Comparison of ENCODE assay signal across 1 fruit fly cellular context in genomic region chr3L:6352232-6352631, dm6.
A peak's percentile ranks its signal among the peaks of the same experiment; 100 is the strongest.
TF ChIP-seq lines count a peak whose summit lies in the region.

Gene CG13300, minus strand, starts transcription at chr3L:6352390.

TF ChIP-seq in whole organism, embryonic, 481 proteins besides CTCF, POLR2A, EP300 and RAD21 (continued from another document and continues in another):
- TF ChIP-seq CG13287 (GFP tag; IDR thresholded peaks at IDR 0.05; lab: Robert Waterston, UW; ENCODE audit: partially characterized antibody) (peak; percentile 61; the same call in 1 of the 2 replicates), sqz (GFP tag; optimal IDR thresholded peaks at IDR 0.05; lab: Kevin White, UChicago) (peak; percentile 21), CG7839 (tag; optimal IDR thresholded peaks at IDR 0.05; lab: Kevin White, UChicago) (peak; percentile 0), amos (GFP tag; IDR thresholded peaks at IDR 0.05; lab: Robert Waterston, UW; ENCODE audit: partially characterized antibody) (peak; percentile 54; the same call in 1 of the 2 replicates), crc (GFP tag; optimal IDR thresholded peaks at IDR 0.05; lab: Kevin White, UChicago) (no peak), CG5180 (GFP tag; optimal IDR thresholded peaks at IDR 0.05; lab: Kevin White, UChicago) (peak; percentile 80), CG3281 (GFP tag; optimal IDR thresholded peaks at IDR 0.05; lab: Kevin White, UChicago) (no peak), pita (GFP tag; optimal IDR thresholded peaks at IDR 0.05; lab: Kevin White, UChicago) (no peak), btn (GFP tag; optimal IDR thresholded peaks at IDR 0.05; lab: Kevin White, UChicago) (no peak), CG43689 (GFP tag; IDR thresholded peaks at IDR 0.05; lab: Robert Waterston, UW) (no peak), ind (GFP tag; optimal IDR thresholded peaks at IDR 0.05; lab: Kevin White, UChicago) (no peak), hb (GFP tag; IDR thresholded peaks at IDR 0.05; lab: Robert Waterston, UW; ENCODE audit: partially characterized antibody) (no peak), Ets97D (GFP tag; optimal IDR thresholded peaks at IDR 0.05; lab: Kevin White, UChicago) (no peak), CG9609 (GFP tag; optimal IDR thresholded peaks at IDR 0.05; lab: Kevin White, UChicago) (no peak), CG10979 (tag; optimal IDR thresholded peaks at IDR 0.05; lab: Kevin White, UChicago) (peak; percentile 19), pzg (GFP tag; optimal IDR thresholded peaks at IDR 0.05; lab: Kevin White, UChicago) (no peak), B-H2 (GFP tag; optimal IDR thresholded peaks at IDR 0.05; lab: Kevin White, UChicago) (no peak), chif (GFP tag; optimal IDR thresholded peaks at IDR 0.05; lab: Kevin White, UChicago) (peak in 1 of 2 experiments; percentile 11), dysf (GFP tag; IDR thresholded peaks at IDR 0.05; lab: Robert Waterston, UW) (no peak), z (GFP tag; IDR thresholded peaks at IDR 0.05; lab: Robert Waterston, UW) (peak; percentile 99), Doc2 (GFP tag; IDR thresholded peaks at IDR 0.05; lab: Robert Waterston, UW) (no peak), jumu (GFP tag; optimal IDR thresholded peaks at IDR 0.05; lab: Kevin White, UChicago) (no peak), Dad (GFP tag; optimal IDR thresholded peaks at IDR 0.05; lab: Kevin White, UChicago) (no peak), lov (optimal IDR thresholded peaks at IDR 0.05; lab: Kevin White, UChicago) (no peak), lov (GFP tag; IDR thresholded peaks at IDR 0.05; lab: Robert Waterston, UW) (no peak), CG12299 (tag; optimal IDR thresholded peaks at IDR 0.05; lab: Kevin White, UChicago) (peak; percentile 33), NFAT (GFP tag; IDR thresholded peaks at IDR 0.05; lab: Robert Waterston, UW) (0 out of 2 replicates have a peak, but pooled peaks have one; percentile 30), Ptx1 (GFP tag; IDR thresholded peaks at IDR 0.05; lab: Robert Waterston, UW) (no peak), CG10565 (GFP tag; optimal IDR thresholded peaks at IDR 0.05; lab: Kevin White, UChicago) (no peak), ab (GFP tag; optimal IDR thresholded peaks at IDR 0.05; lab: Kevin White, UChicago) (no peak), CG14667 (GFP tag; IDR thresholded peaks at IDR 0.05; lab: Robert Waterston, UW) (no peak), Gug (GFP tag; IDR thresholded peaks at IDR 0.05; lab: Robert Waterston, UW) (no peak), CG2129 (GFP tag; IDR thresholded peaks at IDR 0.05; lab: Robert Waterston, UW; ENCODE audit: partially characterized antibody) (no peak), pho (GFP tag; optimal IDR thresholded peaks at IDR 0.05; lab: Kevin White, UChicago) (no peak), ems (GFP tag; optimal IDR thresholded peaks at IDR 0.05; lab: Kevin White, UChicago) (no peak), CG3838 (GFP tag; optimal IDR thresholded peaks at IDR 0.05; lab: Kevin White, UChicago) (no peak), Hsf (GFP tag; optimal IDR thresholded peaks at IDR 0.05; lab: Kevin White, UChicago) (no peak), tna (GFP tag; IDR thresholded peaks at IDR 0.05; lab: Robert Waterston, UW; ENCODE audit: partially characterized antibody) (peak; percentile 58; the same call in 1 of the 2 replicates), CG1602 (GFP tag; optimal IDR thresholded peaks at IDR 0.05; lab: Kevin White, UChicago) (no peak), MESR4 (GFP tag; optimal IDR thresholded peaks at IDR 0.05; lab: Kevin White, UChicago) (no peak), Myb (GFP tag; optimal IDR thresholded peaks at IDR 0.05; lab: Kevin White, UChicago) (no peak), slp2 (GFP tag; optimal IDR thresholded peaks at IDR 0.05; lab: Kevin White, UChicago) (no peak), CG8089 (GFP tag; optimal IDR thresholded peaks at IDR 0.05; lab: Kevin White, UChicago) (no peak), schlank (tag; optimal IDR thresholded peaks at IDR 0.05; lab: Kevin White, UChicago) (no peak), maf-S (GFP tag; optimal IDR thresholded peaks at IDR 0.05; lab: Kevin White, UChicago) (no peak), Camta (GFP tag; optimal IDR thresholded peaks at IDR 0.05; lab: Kevin White, UChicago) (no peak), Eip74EF (GFP tag; optimal IDR thresholded peaks at IDR 0.05; lab: Kevin White, UChicago) (no peak), Hr78 (GFP tag; optimal IDR thresholded peaks at IDR 0.05; lab: Kevin White, UChicago) (no peak), ato (GFP tag; IDR thresholded peaks at IDR 0.05; lab: Robert Waterston, UW; ENCODE audit: partially characterized antibody) (no peak), Ets65A (GFP tag; lab: Kevin White, UChicago) (no peak), CG10654 (GFP tag; optimal IDR thresholded peaks at IDR 0.05; lab: Kevin White, UChicago) (no peak), danr (GFP tag; IDR thresholded peaks at IDR 0.05; lab: Robert Waterston, UW) (no peak), Jarid2 (GFP tag; optimal IDR thresholded peaks at IDR 0.05; lab: Kevin White, UChicago) (peak; percentile 98), CG16813 (GFP tag; IDR thresholded peaks at IDR 0.05; lab: Robert Waterston, UW; ENCODE audit: partially characterized antibody) (no peak), Sry-β (GFP tag; optimal IDR thresholded peaks at IDR 0.05; lab: Kevin White, UChicago) (no peak), Nf-YB (GFP tag; optimal IDR thresholded peaks at IDR 0.05; lab: Kevin White, UChicago) (no peak), ac (GFP tag; optimal IDR thresholded peaks at IDR 0.05; lab: Kevin White, UChicago) (no peak), CG10147 (GFP tag; optimal IDR thresholded peaks at IDR 0.05; lab: Kevin White, UChicago) (no peak), klu (GFP tag; IDR thresholded peaks at IDR 0.05; lab: Robert Waterston, UW) (no peak), CG9817 (tag; optimal IDR thresholded peaks at IDR 0.05; lab: Kevin White, UChicago) (no peak), CG17568 (GFP tag; optimal IDR thresholded peaks at IDR 0.05; lab: Kevin White, UChicago) (no peak), CG2199 (GFP tag; IDR thresholded peaks at IDR 0.05; lab: Robert Waterston, UW) (0 out of 3 replicates have a peak, but pooled peaks have one; percentile 55), Drgx (GFP tag; IDR thresholded peaks at IDR 0.05; lab: Robert Waterston, UW) (0 out of 2 replicates have a peak, but pooled peaks have one; percentile 31), CG17359 (tag; optimal IDR thresholded peaks at IDR 0.05; lab: Kevin White, UChicago) (no peak), Antp (GFP tag; optimal IDR thresholded peaks at IDR 0.05; lab: Kevin White, UChicago) (no peak), CG4820 (GFP tag; optimal IDR thresholded peaks at IDR 0.05; lab: Kevin White, UChicago) (no peak), cad (GFP tag; optimal IDR thresholded peaks at IDR 0.05; lab: Kevin White, UChicago) (no peak), tx (GFP tag; optimal IDR thresholded peaks at IDR 0.05; lab: Kevin White, UChicago) (no peak), Spps (tag; optimal IDR thresholded peaks at IDR 0.05; lab: Kevin White, UChicago) (no peak), CG11560 (tag; IDR thresholded peaks at IDR 0.05; lab: Robert Waterston, UW) (no peak), CG13123 (GFP tag; optimal IDR thresholded peaks at IDR 0.05; lab: Kevin White, UChicago) (no peak), NC2α (GFP tag; optimal IDR thresholded peaks at IDR 0.05; lab: Kevin White, UChicago) (no peak), chm (GFP tag; IDR thresholded peaks at IDR 0.05; lab: Robert Waterston, UW) (peak; percentile 89), CG10462 (GFP tag; optimal IDR thresholded peaks at IDR 0.05; lab: Kevin White, UChicago) (no peak), seq (GFP tag; IDR thresholded peaks at IDR 0.05; lab: Robert Waterston, UW) (no peak; the same call in 1 of the 2 replicates), CG10366 (GFP tag; IDR thresholded peaks at IDR 0.05; lab: Robert Waterston, UW) (no peak), NfI (GFP tag; optimal IDR thresholded peaks at IDR 0.05; lab: Kevin White, UChicago) (no peak), CG16779 (GFP tag; IDR thresholded peaks at IDR 0.05; lab: Robert Waterston, UW) (no peak), CG8290 (GFP tag; optimal IDR thresholded peaks at IDR 0.05; lab: Kevin White, UChicago) (no peak), CG8290 (tag; optimal IDR thresholded peaks at IDR 0.05; lab: Kevin White, UChicago) (peak in 1 of 2 experiments; percentile 65), Asciz (GFP tag; optimal IDR thresholded peaks at IDR 0.05; lab: Kevin White, UChicago) (no peak), CG9215 (GFP tag; IDR thresholded peaks at IDR 0.05; lab: Robert Waterston, UW) (no peak), sima (GFP tag; optimal IDR thresholded peaks at IDR 0.05; lab: Kevin White, UChicago) (no peak), CG10274 (GFP tag; optimal IDR thresholded peaks at IDR 0.05; lab: Kevin White, UChicago) (no peak), Six4 (GFP tag; optimal IDR thresholded peaks at IDR 0.05; lab: Kevin White, UChicago) (no peak), E2f1 (GFP tag; IDR thresholded peaks at IDR 0.05; lab: Robert Waterston, UW) (no peak), CG12219 (GFP tag; optimal IDR thresholded peaks at IDR 0.05; lab: Kevin White, UChicago) (no peak), Hey (tag; optimal IDR thresholded peaks at IDR 0.05; lab: Kevin White, UChicago) (no peak), insv (GFP tag; optimal IDR thresholded peaks at IDR 0.05; lab: Kevin White, UChicago) (peak in 1 of 2 experiments; percentile 11), CG15514 (GFP tag; optimal IDR thresholded peaks at IDR 0.05; lab: Kevin White, UChicago) (peak; percentile 6), nau (GFP tag; optimal IDR thresholded peaks at IDR 0.05; lab: Kevin White, UChicago) (peak; percentile 12), CG2875 (GFP tag; optimal IDR thresholded peaks at IDR 0.05; lab: Kevin White, UChicago) (no peak), Hand (GFP tag; optimal IDR thresholded peaks at IDR 0.05; lab: Kevin White, UChicago) (peak; percentile 30), al (GFP tag; IDR thresholded peaks at IDR 0.05; lab: Robert Waterston, UW) (no peak), CG4707 (GFP tag; optimal IDR thresholded peaks at IDR 0.05; lab: Kevin White, UChicago) (peak; percentile 23), wdn (GFP tag; IDR thresholded peaks at IDR 0.05; lab: Robert Waterston, UW) (no peak), cas (GFP tag; IDR thresholded peaks at IDR 0.05; lab: Robert Waterston, UW) (no peak), shn (GFP tag; optimal IDR thresholded peaks at IDR 0.05; lab: Kevin White, UChicago) (no peak), CG3847 (GFP tag; IDR thresholded peaks at IDR 0.05; lab: Robert Waterston, UW) (no peak), Dfd (GFP tag; optimal IDR thresholded peaks at IDR 0.05; lab: Kevin White, UChicago) (no peak), wek (GFP tag; optimal IDR thresholded peaks at IDR 0.05; lab: Kevin White, UChicago) (peak; percentile 56), CG15011 (GFP tag; optimal IDR thresholded peaks at IDR 0.05; lab: Kevin White, UChicago) (no peak), mirr (GFP tag; optimal IDR thresholded peaks at IDR 0.05; lab: Kevin White, UChicago) (peak; percentile 29), tll (GFP tag; optimal IDR thresholded peaks at IDR 0.05; lab: Kevin White, UChicago) (no peak), CG6272 (GFP tag; IDR thresholded peaks at IDR 0.05; lab: Robert Waterston, UW) (no peak), sens-2 (GFP tag; IDR thresholded peaks at IDR 0.05; lab: Robert Waterston, UW) (no peak; the same call in 1 of the 2 replicates), trh (GFP tag; optimal IDR thresholded peaks at IDR 0.05; lab: Kevin White, UChicago) (no peak), chinmo (GFP tag; IDR thresholded peaks at IDR 0.05; lab: Robert Waterston, UW; ENCODE audit: partially characterized antibody) (peak; percentile 91; the same call in 3 of the 4 replicates), Sin3A (optimal IDR thresholded peaks at IDR 0.05; lab: Kevin White, UChicago) (no peak), twi (tag; optimal IDR thresholded peaks at IDR 0.05; lab: Kevin White, UChicago) (no peak), CG17385 (GFP tag; optimal IDR thresholded peaks at IDR 0.05; lab: Kevin White, UChicago) (no peak), CG4424 (GFP tag; optimal IDR thresholded peaks at IDR 0.05; lab: Kevin White, UChicago) (no peak), CG31441 (GFP tag; IDR thresholded peaks at IDR 0.05; lab: Robert Waterston, UW) (no peak; the same call in 1 of the 2 replicates), da (GFP tag; optimal IDR thresholded peaks at IDR 0.05; lab: Kevin White, UChicago) (no peak), ase (GFP tag; IDR thresholded peaks at IDR 0.05; lab: Robert Waterston, UW) (no peak), abd-A (tag; optimal IDR thresholded peaks at IDR 0.05; lab: Kevin White, UChicago) (peak; percentile 59), en (GFP tag; optimal IDR thresholded peaks at IDR 0.05; lab: Kevin White, UChicago) (no peak), CG11093 (GFP tag; IDR thresholded peaks at IDR 0.05; lab: Robert Waterston, UW) (no peak), Lpt (GFP tag; optimal IDR thresholded peaks at IDR 0.05; lab: Kevin White, UChicago) (no peak), gt (GFP tag; IDR thresholded peaks at IDR 0.05; lab: Robert Waterston, UW) (no peak), Chrac-16 (GFP tag; optimal IDR thresholded peaks at IDR 0.05; lab: Kevin White, UChicago) (no peak), lab (GFP tag; optimal IDR thresholded peaks at IDR 0.05; lab: Kevin White, UChicago) (peak; percentile 42), ap (GFP tag; IDR thresholded peaks at IDR 0.05; lab: Robert Waterston, UW) (no peak), CG16863 (GFP tag; optimal IDR thresholded peaks at IDR 0.05; lab: Kevin White, UChicago) (no peak), zfh1 (GFP tag; IDR thresholded peaks at IDR 0.05; lab: Robert Waterston, UW) (0 out of 3 replicates have a peak, but pooled peaks have one; percentile 28), Poxn (GFP tag; IDR thresholded peaks at IDR 0.05; lab: Robert Waterston, UW) (no peak), pros (GFP tag; optimal IDR thresholded peaks at IDR 0.05; lab: Kevin White, UChicago) (peak; percentile 1), CG16815 (GFP tag; optimal IDR thresholded peaks at IDR 0.05; lab: Kevin White, UChicago) (no peak), inv (GFP tag; IDR thresholded peaks at IDR 0.05; lab: Robert Waterston, UW; ENCODE audit: partially characterized antibody) (peak; percentile 21; the same call in 1 of the 2 replicates), zen2 (GFP tag; IDR thresholded peaks at IDR 0.05; lab: Robert Waterston, UW; ENCODE audit: partially characterized antibody) (peak; percentile 81; the same call in 2 of the 3 replicates), CG11504 (tag; optimal IDR thresholded peaks at IDR 0.05; lab: Kevin White, UChicago) (peak; percentile 97), aop (GFP tag; IDR thresholded peaks at IDR 0.05; lab: Robert Waterston, UW) (no peak), CG18619 (GFP tag; optimal IDR thresholded peaks at IDR 0.05; lab: Kevin White, UChicago) (no peak), Doc3 (GFP tag; IDR thresholded peaks at IDR 0.05; lab: Robert Waterston, UW; ENCODE audit: partially characterized antibody) (no peak), Taf1 (GFP tag; IDR thresholded peaks at IDR 0.05; lab: Robert Waterston, UW) (no peak)
